Worm (Caenorhabditis elegans) whole organism, L2 larva: ENCODE data around the gene ZK666.14.

ENCODE experiments used
- C34F6.9 ChIP-seq: fragments of 150-350 bp; optimal IDR thresholded peaks from 2 replicates; lab custom pipeline; 2014; ENCODE audit warnings: missing biosample characterization, missing genetic modification characterization
- F13H6.1 ChIP-seq: sonication (generic microtip); optimal IDR thresholded peaks from 2 replicates; lab custom pipeline; 2016; ENCODE audit warnings: missing genetic modification characterization, missing compliant biosample characterization
- R02D3.7 ChIP-seq: fragments of 150-350 bp; optimal IDR thresholded peaks from 2 replicates; lab custom pipeline; 2014; ENCODE audit warnings: missing biosample characterization, missing genetic modification characterization
- Y55F3AM.14 ChIP-seq: fragments of 200-800 bp; sonication (Bioruptor generic); optimal IDR thresholded peaks from 2 replicates; lab custom pipeline; 2018; ENCODE audit warnings: mild to moderate bottlenecking, missing genetic modification characterization, missing compliant biosample characterization
- ZK546.5 ChIP-seq: sonication (generic microtip); optimal IDR thresholded peaks from 2 replicates; lab custom pipeline; 2017; ENCODE audit warnings: missing biosample characterization, missing genetic modification characterization
- alr-1 ChIP-seq: fragments of 150-350 bp; optimal IDR thresholded peaks from 2 replicates; lab custom pipeline; 2014; ENCODE audit warnings: missing biosample characterization, missing genetic modification characterization
- aly-2 ChIP-seq: fragments of 150-350 bp; optimal IDR thresholded peaks from 2 replicates; lab custom pipeline; 2014; ENCODE audit warnings: missing biosample characterization, missing genetic modification characterization
- blmp-1 ChIP-seq: sonication (generic microtip); optimal IDR thresholded peaks from 2 replicates; lab custom pipeline; 2017; ENCODE audit warnings: missing genetic modification characterization, mild to moderate bottlenecking, missing compliant biosample characterization, antibody characterized with exemption, moderate library complexity; ENCODE audit not compliant: insufficient read depth
- ceh-16 ChIP-seq: fragments of 150-350 bp; optimal IDR thresholded peaks from 2 replicates; lab custom pipeline; 2014; ENCODE audit warnings: missing biosample characterization, missing genetic modification characterization
- ceh-82 ChIP-seq: fragments of 150-350 bp; optimal IDR thresholded peaks from 2 replicates; lab custom pipeline; 2014; ENCODE audit warnings: missing biosample characterization, missing genetic modification characterization
- crh-2 ChIP-seq: sonication (generic microtip); optimal IDR thresholded peaks from 2 replicates; lab custom pipeline; 2017; ENCODE audit warnings: missing biosample characterization, missing genetic modification characterization
- dmd-4 ChIP-seq: sonication (generic microtip); optimal IDR thresholded peaks from 2 replicates; lab custom pipeline; 2017; ENCODE audit warnings: missing biosample characterization, missing genetic modification characterization
- egl-27 ChIP-seq: sonication (generic microtip); optimal IDR thresholded peaks from 3 replicates; lab custom pipeline; 2017; ENCODE audit warnings: missing biosample characterization, missing genetic modification reagents, missing genetic modification characterization
- elt-1 ChIP-seq: fragments of 150-350 bp; optimal IDR thresholded peaks from 2 replicates; lab custom pipeline; 2014; ENCODE audit warnings: missing biosample characterization, missing genetic modification characterization
- elt-3 ChIP-seq: sonication (generic microtip); optimal IDR thresholded peaks from 2 replicates; lab custom pipeline; 2017; ENCODE audit warnings: missing biosample characterization, missing genetic modification characterization
- fos-1 ChIP-seq: fragments of 150-350 bp; optimal IDR thresholded peaks from 2 replicates; lab custom pipeline; 2014; ENCODE audit warnings: missing biosample characterization, missing genetic modification characterization
- gmeb-1 ChIP-seq: fragments of 150-350 bp; optimal IDR thresholded peaks from 2 replicates; lab custom pipeline; 2014; ENCODE audit warnings: missing biosample characterization, missing genetic modification characterization
- lin-11 ChIP-seq: fragments of 150-350 bp; sonication (generic microtip); optimal IDR thresholded peaks from 2 replicates; lab custom pipeline; 2014; ENCODE audit warnings: missing biosample characterization, missing genetic modification characterization, inconsistent platforms, mixed read lengths
- lin-13 ChIP-seq: fragments of 150-350 bp; optimal IDR thresholded peaks from 2 replicates; lab custom pipeline; 2014; ENCODE audit warnings: missing biosample characterization, missing genetic modification reagents, missing genetic modification characterization
- lin-39 ChIP-seq: fragments of 150-350 bp; optimal IDR thresholded peaks from 2 replicates; lab custom pipeline; 2014; ENCODE audit warnings: missing biosample characterization, missing genetic modification reagents, missing genetic modification characterization
- lsy-2 ChIP-seq, 2 experiments: fragments of 150-350 bp in 1 of 2; sonication (generic microtip) in 1 of 2; optimal IDR thresholded peaks; 2 replicates each; lab custom pipeline; 2014 to 2017; ENCODE audit warnings: missing biosample characterization in 2 of 2, missing genetic modification characterization in 2 of 2
- mab-5 ChIP-seq: fragments of 150-350 bp; optimal IDR thresholded peaks from 2 replicates; lab custom pipeline; 2014; ENCODE audit warnings: missing biosample characterization, missing genetic modification characterization
- mbf-1 ChIP-seq: sonication (generic microtip); optimal IDR thresholded peaks from 2 replicates; lab custom pipeline; 2017; ENCODE audit warnings: missing biosample characterization, missing genetic modification characterization
- mdl-1 ChIP-seq, 2 experiments: fragments of 150-350 bp in 1 of 2; sonication (generic microtip) in 1 of 2; optimal IDR thresholded peaks; 2 replicates each; lab custom pipeline; 2017; ENCODE audit warnings: missing biosample characterization in 2 of 2, missing genetic modification characterization in 2 of 2
- nhr-10 ChIP-seq: sonication (generic microtip); optimal IDR thresholded peaks from 2 replicates; lab custom pipeline; 2017; ENCODE audit warnings: missing biosample characterization, missing genetic modification characterization
- nhr-11 ChIP-seq: fragments of 150-350 bp; optimal IDR thresholded peaks from 2 replicates; lab custom pipeline; 2014; ENCODE audit warnings: missing biosample characterization, missing genetic modification characterization
- nhr-12 ChIP-seq: fragments of 150-350 bp; optimal IDR thresholded peaks from 2 replicates; lab custom pipeline; 2014; ENCODE audit warnings: missing biosample characterization, missing genetic modification characterization
- nhr-129 ChIP-seq: fragments of 150-350 bp; optimal IDR thresholded peaks from 2 replicates; lab custom pipeline; 2014; ENCODE audit warnings: missing biosample characterization, missing genetic modification characterization
- nhr-21 ChIP-seq: fragments of 150-350 bp; optimal IDR thresholded peaks from 2 replicates; lab custom pipeline; 2014; ENCODE audit warnings: missing biosample characterization, missing genetic modification characterization
- nhr-23 ChIP-seq: fragments of 150-350 bp; optimal IDR thresholded peaks from 2 replicates; lab custom pipeline; 2014; ENCODE audit warnings: missing biosample characterization, missing genetic modification reagents, missing genetic modification characterization
- nhr-237 ChIP-seq: fragments of 150-350 bp; optimal IDR thresholded peaks from 2 replicates; lab custom pipeline; 2014; ENCODE audit warnings: missing biosample characterization, missing genetic modification characterization
- nhr-25 ChIP-seq: fragments of 150-350 bp; sonication (generic microtip); optimal IDR thresholded peaks from 3 replicates; lab custom pipeline; 2014; ENCODE audit warnings: missing biosample characterization, missing genetic modification characterization
- nhr-6 ChIP-seq: fragments of 150-350 bp; optimal IDR thresholded peaks from 2 replicates; lab custom pipeline; 2014; ENCODE audit warnings: missing biosample characterization, missing genetic modification characterization
- nhr-77 ChIP-seq: fragments of 150-350 bp; optimal IDR thresholded peaks from 2 replicates; lab custom pipeline; 2014; ENCODE audit warnings: missing biosample characterization, missing genetic modification characterization
- peb-1 ChIP-seq: fragments of 150-350 bp; optimal IDR thresholded peaks from 2 replicates; lab custom pipeline; 2014; ENCODE audit warnings: missing biosample characterization, missing genetic modification characterization
- sem-4 ChIP-seq: fragments of 150-350 bp; optimal IDR thresholded peaks from 2 replicates; lab custom pipeline; 2014; ENCODE audit warnings: missing biosample characterization, missing genetic modification reagents, missing genetic modification characterization
- skn-1 ChIP-seq: sonication (generic microtip); optimal IDR thresholded peaks from 2 replicates; lab custom pipeline; 2017; ENCODE audit warnings: missing biosample characterization, missing genetic modification characterization
- sma-3 ChIP-seq: sonication (generic microtip); optimal IDR thresholded peaks from 2 replicates; lab custom pipeline; 2016; ENCODE audit warnings: missing genetic modification reagents, missing genetic modification characterization, missing compliant biosample characterization
- sma-9 ChIP-seq, 2 experiments: fragments of 150-350 bp in 1 of 2; sonication (generic microtip) in 1 of 2; optimal IDR thresholded peaks; 2 replicates each; lab custom pipeline; 2014 to 2016; ENCODE audit warnings: missing genetic modification characterization in 2 of 2, mild to moderate bottlenecking in 1 of 2, missing biosample characterization in 1 of 2, missing compliant biosample characterization in 1 of 2, missing genetic modification reagents in 1 of 2, moderate library complexity in 1 of 2
- snpc-4 ChIP-seq: fragments of 150-350 bp; optimal IDR thresholded peaks from 2 replicates; lab custom pipeline; 2014; ENCODE audit warnings: missing biosample characterization, missing genetic modification characterization
- unc-39 ChIP-seq: fragments of 150-350 bp; optimal IDR thresholded peaks from 2 replicates; lab custom pipeline; 2014; ENCODE audit warnings: missing biosample characterization, missing genetic modification characterization
- unc-55 ChIP-seq: fragments of 150-350 bp; sonication (generic microtip); optimal IDR thresholded peaks from 3 replicates; lab custom pipeline; 2014; ENCODE audit warnings: missing biosample characterization, missing genetic modification reagents, missing genetic modification characterization
- unc-62 ChIP-seq: fragments of 150-350 bp; optimal IDR thresholded peaks from 2 replicates; lab custom pipeline; 2014; ENCODE audit warnings: missing biosample characterization, missing genetic modification reagents, missing genetic modification characterization
- zag-1 ChIP-seq: fragments of 150-350 bp; optimal IDR thresholded peaks from 2 replicates; lab custom pipeline; 2014; ENCODE audit warnings: missing biosample characterization, missing genetic modification characterization
- ztf-1 ChIP-seq: fragments of 200-800 bp; sonication (Bioruptor generic); conservative IDR thresholded peaks from 2 replicates; pipeline ENCODE4 v1.3.6; 2022; ENCODE audit warnings: missing genetic modification characterization, missing compliant biosample characterization
- ztf-11 ChIP-seq: sonication (generic microtip); optimal IDR thresholded peaks from 2 replicates; lab custom pipeline; 2017; ENCODE audit warnings: missing biosample characterization, missing genetic modification characterization
- ztf-4 ChIP-seq: fragments of 150-350 bp; optimal IDR thresholded peaks from 2 replicates; lab custom pipeline; 2014; ENCODE audit warnings: missing biosample characterization, missing genetic modification characterization

Gene ZK666.14

DNA sequence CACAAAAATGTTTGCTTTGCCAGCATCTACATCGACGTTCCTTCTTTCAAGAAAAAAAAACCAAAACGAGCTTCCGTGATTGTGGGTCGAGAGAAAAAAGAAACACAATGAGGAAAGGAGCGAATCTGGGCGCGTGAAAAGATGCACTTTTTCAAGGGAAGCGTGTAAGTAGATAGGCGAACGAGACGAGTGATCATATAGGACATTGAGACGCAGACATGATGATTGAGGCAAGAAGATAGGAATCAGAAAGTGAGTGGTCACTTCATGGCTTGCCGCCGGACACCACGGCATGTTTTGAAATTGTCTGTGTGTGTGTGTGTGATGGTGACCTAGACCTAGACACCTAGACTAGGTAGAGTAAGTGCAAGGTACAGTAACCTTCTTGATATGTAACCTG is 7.0 kb downstream of the ZK666.14 start:
- peak; percentile 38 for TF ChIP-seq egl-27
- TF ChIP-seq nhr-21, result peak; percentile 75
- TF ChIP-seq ztf-4 (tag; lab: Kevin White, UChicago), result no peak
- peak; percentile 83 for TF ChIP-seq fos-1
- peak; percentile 59 for TF ChIP-seq sma-3 (GFP tag; lab: Kevin White, UChicago)
- peak; percentile 83 for TF ChIP-seq sem-4 (tag; lab: Kevin White, UChicago)
- TF ChIP-seq crh-2 (tag; lab: Kevin White, UChicago), result peak; percentile 51
- TF ChIP-seq R02D3.7, result no peak
- no peak for TF ChIP-seq peb-1 (tag; lab: Kevin White, UChicago)
- TF ChIP-seq sma-9 (GFP tag; optimal IDR thresholded peaks at IDR 0.05; lab: Kevin White, UChicago), result peak; percentile 82
- no peak for TF ChIP-seq sma-9 (tag; optimal IDR thresholded peaks at IDR 0.05; lab: Kevin White, UChicago)
- no peak for TF ChIP-seq elt-1 (tag; lab: Kevin White, UChicago)
- TF ChIP-seq zag-1 (tag; lab: Kevin White, UChicago), result peak; percentile 51
- TF ChIP-seq nhr-77 (tag; lab: Kevin White, UChicago), result peak; percentile 3
- TF ChIP-seq lsy-2 (tag; optimal IDR thresholded peaks at IDR 0.05; lab: Kevin White, UChicago), result peak in 1 of 2 experiments; percentile 73
- TF ChIP-seq nhr-129 (tag; lab: Kevin White, UChicago), result peak; percentile 66
- no peak for TF ChIP-seq lin-39 (tag; lab: Kevin White, UChicago)
- TF ChIP-seq mdl-1 (tag; optimal IDR thresholded peaks at IDR 0.05; lab: Kevin White, UChicago), result peak; percentile 49 to 69
- no peak for TF ChIP-seq snpc-4 (tag; lab: Kevin White, UChicago)
- TF ChIP-seq nhr-25 (tag; lab: Kevin White, UChicago), result peak; percentile 52
- TF ChIP-seq blmp-1 (tag; lab: Kevin White, UChicago), result peak; percentile 95
- peak; percentile 89 for TF ChIP-seq F13H6.1 (tag; lab: Kevin White, UChicago)
- peak; percentile 25 for TF ChIP-seq lin-13
- TF ChIP-seq C34F6.9, result peak; percentile 60
- TF ChIP-seq ceh-16 (tag; lab: Kevin White, UChicago), result peak; percentile 44
- TF ChIP-seq, all 48 proteins: peak for 18

DNA sequence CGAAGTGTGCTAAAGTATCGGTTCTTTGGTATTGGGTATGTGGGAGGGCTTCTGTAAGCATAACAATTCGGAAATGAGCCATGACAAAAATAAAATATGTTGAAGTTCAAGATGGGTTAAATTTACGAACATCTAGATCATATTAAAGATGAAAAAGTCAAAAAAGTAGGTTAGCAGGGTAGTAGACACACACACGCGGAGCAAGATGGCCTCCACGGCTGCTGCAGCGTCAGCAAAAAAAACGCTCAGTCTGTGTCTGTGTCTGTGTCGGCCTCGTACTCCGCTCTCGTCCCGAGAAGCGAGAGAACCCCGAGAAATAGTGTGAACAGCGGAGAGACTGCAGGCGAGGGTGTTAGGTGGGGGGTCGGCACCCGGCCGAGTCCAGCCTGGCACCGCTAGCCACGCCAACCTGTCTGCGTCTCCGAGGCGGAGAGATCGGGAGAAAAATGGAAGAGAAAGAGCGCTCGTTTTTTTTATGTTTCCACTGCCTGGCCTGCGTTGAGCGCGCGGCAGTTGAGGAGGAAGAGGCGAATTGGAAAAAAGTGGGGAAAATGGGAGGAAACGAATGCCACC is 8.0 kb downstream of the ZK666.14 start, which contains the start of gene myrf-1:
myrf-1 (minus strand) TSS at position 51 of the 573 bp plus-strand sequence.
- peak; percentile 37 for TF ChIP-seq mab-5 (tag; lab: Kevin White, UChicago)
- TF ChIP-seq sma-9 (GFP tag; optimal IDR thresholded peaks at IDR 0.05; lab: Kevin White, UChicago), result peak; percentile 93
- TF ChIP-seq sma-9 (tag; optimal IDR thresholded peaks at IDR 0.05; lab: Kevin White, UChicago), result no peak
- TF ChIP-seq lin-39 (tag; lab: Kevin White, UChicago), result no peak
- TF ChIP-seq zag-1 (tag; lab: Kevin White, UChicago), result peak; percentile 93
- peak; percentile 72 for TF ChIP-seq lin-13
- peak; percentile 86 for TF ChIP-seq lin-11
- TF ChIP-seq Y55F3AM.14 (GFP tag; lab: Kevin White, UChicago), result peak; percentile 84
- TF ChIP-seq C34F6.9, result peak; percentile 85
- TF ChIP-seq ZK546.5 (tag; lab: Kevin White, UChicago), result no peak
- peak; percentile 82 for TF ChIP-seq nhr-21
- TF ChIP-seq nhr-77 (tag; lab: Kevin White, UChicago), result no peak
- TF ChIP-seq nhr-6 (tag; lab: Kevin White, UChicago), result no peak
- peak; percentile 92 for TF ChIP-seq peb-1 (tag; lab: Kevin White, UChicago)
- TF ChIP-seq unc-55 (GFP tag; lab: Kevin White, UChicago), result peak; percentile 80
- TF ChIP-seq unc-62, result no peak
- TF ChIP-seq alr-1 (tag; lab: Kevin White, UChicago), result no peak
- TF ChIP-seq R02D3.7, result no peak
- no peak for TF ChIP-seq ztf-11 (tag; lab: Kevin White, UChicago)
- TF ChIP-seq fos-1, result peak; percentile 84
- TF ChIP-seq mdl-1 (tag; optimal IDR thresholded peaks at IDR 0.05; lab: Kevin White, UChicago), result peak; percentile 64 to 85
- no peak for TF ChIP-seq ceh-82 (tag; lab: Kevin White, UChicago)
- peak; percentile 85 for TF ChIP-seq sma-3 (GFP tag; lab: Kevin White, UChicago)
- no peak for TF ChIP-seq skn-1 (tag; lab: Kevin White, UChicago)
- TF ChIP-seq nhr-11 (tag; lab: Kevin White, UChicago), result no peak
- TF ChIP-seq sem-4 (tag; lab: Kevin White, UChicago), result peak; percentile 79
- peak; percentile 39 to 81 for TF ChIP-seq lsy-2 (tag; optimal IDR thresholded peaks at IDR 0.05; lab: Kevin White, UChicago)
- no peak for TF ChIP-seq mbf-1
- TF ChIP-seq nhr-23 (tag; lab: Kevin White, UChicago), result no peak
- peak; percentile 71 for TF ChIP-seq gmeb-1 (tag; lab: Kevin White, UChicago)
- no peak for TF ChIP-seq unc-39 (tag; lab: Kevin White, UChicago)
- TF ChIP-seq elt-3 (tag; lab: Kevin White, UChicago), result no peak
- no peak for TF ChIP-seq nhr-12 (tag; lab: Kevin White, UChicago)
- peak; percentile 84 for TF ChIP-seq crh-2 (tag; lab: Kevin White, UChicago)
- TF ChIP-seq aly-2 (tag; lab: Kevin White, UChicago), result no peak
- no peak for TF ChIP-seq ztf-1 (GFP tag; lab: Robert Waterston, UW)
- TF ChIP-seq elt-1 (tag; lab: Kevin White, UChicago), result peak; percentile 28
- peak; percentile 63 for TF ChIP-seq ztf-4 (tag; lab: Kevin White, UChicago)
- peak; percentile 25 for TF ChIP-seq snpc-4 (tag; lab: Kevin White, UChicago)
- no peak for TF ChIP-seq nhr-10 (tag; lab: Kevin White, UChicago)
- peak; percentile 86 for TF ChIP-seq egl-27
- peak; percentile 97 for TF ChIP-seq F13H6.1 (tag; lab: Kevin White, UChicago)
- peak; percentile 63 for TF ChIP-seq nhr-25 (tag; lab: Kevin White, UChicago)
- TF ChIP-seq blmp-1 (tag; lab: Kevin White, UChicago), result peak; percentile 50
- TF ChIP-seq dmd-4 (tag; lab: Kevin White, UChicago), result no peak
- TF ChIP-seq nhr-237, result no peak
- TF ChIP-seq nhr-129 (tag; lab: Kevin White, UChicago), result peak; percentile 84
